Worm (Caenorhabditis elegans): ENCODE data around the gene srg-23.
"Not testable (repeated sequence)": the region's sequence is repeated elsewhere in the genome, so short reads cannot be mapped to it uniquely, and the experiment has no call there.

DNA sequence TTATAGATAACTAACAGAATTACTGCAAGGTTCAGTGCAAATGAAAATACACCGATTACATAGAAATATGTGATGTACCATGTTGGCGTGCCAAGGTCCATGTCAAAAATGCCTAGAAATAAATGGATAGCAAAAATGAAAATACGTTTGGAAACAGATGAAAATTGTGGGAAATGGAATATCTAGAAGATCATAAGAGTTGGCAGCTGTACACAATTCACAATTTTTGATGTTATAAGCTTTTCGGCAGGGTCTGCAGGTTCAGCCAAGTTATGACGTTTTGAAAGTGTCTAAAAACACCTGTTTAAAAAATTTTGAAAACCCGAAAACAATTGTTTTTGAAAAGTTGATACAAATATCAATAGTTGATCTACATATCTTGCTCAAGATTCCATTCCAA lies 48.6 kb upstream of the srg-23 start, which contains the start of gene sri-43:
- not testable (repeated sequence) for TF ChIP-seq nhr-25 (tag; optimal IDR thresholded peaks at IDR 0.05); pqm-1 (tag; optimal IDR thresholded peaks at IDR 0.05); egl-27 (tag; optimal IDR thresholded peaks at IDR 0.05); lin-39 (tag; optimal IDR thresholded peaks at IDR 0.05); nhr-237 (tag; optimal IDR thresholded peaks at IDR 0.05); ama-1 (optimal IDR thresholded peaks at IDR 0.05); ZK546.5 (tag; optimal IDR thresholded peaks at IDR 0.05); ceh-9 (tag; optimal IDR thresholded peaks at IDR 0.05); elt-2 (tag; optimal IDR thresholded peaks at IDR 0.05)

All from whole organism, L3 larva.